Fruit fly (Drosophila melanogaster) whole organism, embryonic: ENCODE data around the gene CG34461.

Source experiments
- BEAF-32 ChIP-seq: fragments of 200-800 bp; sonication (Bioruptor generic); optimal IDR thresholded peaks from 3 replicates; lab custom pipeline; 2017; ENCODE audit warnings: missing biosample characterization, missing genetic modification characterization, mild to moderate bottlenecking, moderate library complexity, missing genetic modification reagents
- Bdp1 ChIP-seq: fragments of 200-800 bp; sonication (Bioruptor generic); optimal IDR thresholded peaks from 3 replicates; lab custom pipeline; 2016; ENCODE audit warnings: missing biosample characterization, missing genetic modification characterization
- Blimp-1 ChIP-seq: fragments of 200-800 bp; sonication (Bioruptor generic); optimal IDR thresholded peaks from 3 replicates; lab custom pipeline; 2018; ENCODE audit warnings: missing biosample characterization, missing genetic modification characterization, mild to moderate bottlenecking, moderate library complexity, missing genetic modification reagents
- Bteb2 ChIP-seq: fragments of 200-800 bp; sonication (Bioruptor generic); optimal IDR thresholded peaks from 2 replicates; lab custom pipeline; 2016; ENCODE audit warnings: missing biosample characterization, missing genetic modification characterization
- CG10274 ChIP-seq: fragments of 200-800 bp; sonication (Bioruptor generic); optimal IDR thresholded peaks from 3 replicates; lab custom pipeline; 2017; ENCODE audit warnings: missing biosample characterization, mild to moderate bottlenecking, missing genetic modification characterization
- CG10565 ChIP-seq: fragments of 200-800 bp; sonication (Bioruptor generic); optimal IDR thresholded peaks from 3 replicates; lab custom pipeline; 2016; ENCODE audit warnings: missing biosample characterization, mild to moderate bottlenecking, missing genetic modification characterization
- CG10979 ChIP-seq: fragments of 200-800 bp; sonication (Bioruptor generic); optimal IDR thresholded peaks from 2 replicates; lab custom pipeline; 2018; ENCODE audit warnings: missing biosample characterization, mild to moderate bottlenecking, missing genetic modification characterization, moderate library complexity
- CG1233 ChIP-seq: fragments of 200-800 bp; sonication (Bioruptor generic); optimal IDR thresholded peaks from 4 replicates; lab custom pipeline; 2018; ENCODE audit warnings: missing biosample characterization, mild to moderate bottlenecking, missing genetic modification characterization
- CG13894 ChIP-seq: fragments of 200-800 bp; sonication (Bioruptor generic); optimal IDR thresholded peaks from 3 replicates; lab custom pipeline; 2018; ENCODE audit warnings: missing biosample characterization, mild to moderate bottlenecking, missing genetic modification characterization, moderate library complexity
- CG14014 ChIP-seq: fragments of 200-800 bp; sonication (Bioruptor generic); IDR thresholded peaks from 2 replicates; pipeline ENCODE4 v1.3.6; 2022; ENCODE audit warnings: missing biosample characterization, missing genetic modification characterization
- CG17385 ChIP-seq: fragments of 200-800 bp; sonication (Bioruptor generic); optimal IDR thresholded peaks from 3 replicates; lab custom pipeline; 2018; ENCODE audit warnings: missing biosample characterization, mild to moderate bottlenecking, missing genetic modification characterization
- CG18011 ChIP-seq: fragments of 200-800 bp; sonication (Bioruptor generic); optimal IDR thresholded peaks from 2 replicates; lab custom pipeline; 2017; ENCODE audit warnings: missing biosample characterization, missing genetic modification characterization, mild to moderate bottlenecking, moderate library complexity, missing genotype
- CG18476 ChIP-seq: fragments of 200-800 bp; sonication (Bioruptor generic); optimal IDR thresholded peaks from 2 replicates; lab custom pipeline; 2016; ENCODE audit warnings: missing biosample characterization, mild to moderate bottlenecking, missing genetic modification characterization
- CG32767 ChIP-seq: fragments of 200-800 bp; sonication (Bioruptor generic); IDR thresholded peaks from 2 replicates; pipeline ENCODE4 v1.3.6; 2022; ENCODE audit warnings: missing biosample characterization, missing genetic modification characterization
- CG32772 ChIP-seq: fragments of 200-800 bp; sonication (Bioruptor generic); IDR thresholded peaks from 2 replicates; pipeline ENCODE4 v1.3.6; 2022; ENCODE audit warnings: missing biosample characterization, missing genetic modification characterization
- CG4404 ChIP-seq: fragments of 200-800 bp; sonication (Bioruptor generic); IDR thresholded peaks from 2 replicates; pipeline ENCODE4 v1.3.6; 2022; ENCODE audit warnings: missing biosample characterization, missing genetic modification characterization
- CG4730 ChIP-seq: fragments of 200-800 bp; sonication (Bioruptor generic); IDR thresholded peaks from 2 replicates; pipeline ENCODE4 v1.3.6; 2022; ENCODE audit warnings: missing biosample characterization, missing genetic modification characterization
- CG9797 ChIP-seq: fragments of 200-800 bp; sonication (Bioruptor generic); optimal IDR thresholded peaks from 3 replicates; lab custom pipeline; 2018; ENCODE audit warnings: missing biosample characterization, mild to moderate bottlenecking, missing genetic modification characterization
- CG9817 ChIP-seq: fragments of 200-800 bp; sonication (Bioruptor generic); optimal IDR thresholded peaks from 2 replicates; lab custom pipeline; 2018; ENCODE audit warnings: missing biosample characterization, mild to moderate bottlenecking, missing genetic modification characterization, moderate library complexity
- CHES-1-like ChIP-seq: fragments of 200-800 bp; sonication (Bioruptor generic); optimal IDR thresholded peaks from 2 replicates; lab custom pipeline; 2016; ENCODE audit warnings: missing biosample characterization, missing genetic modification characterization
- CTCF ChIP-seq: fragments of 200-800 bp; sonication (Bioruptor generic); optimal IDR thresholded peaks from 2 replicates; lab custom pipeline; 2017; ENCODE audit warnings: missing biosample characterization, mild to moderate bottlenecking, missing genetic modification characterization, moderate library complexity
- Chrac-16 ChIP-seq: fragments of 200-800 bp; sonication (Bioruptor generic); optimal IDR thresholded peaks from 3 replicates; lab custom pipeline; 2016; ENCODE audit warnings: missing biosample characterization, missing genetic modification characterization
- Dek ChIP-seq: fragments of 200-800 bp; sonication (Bioruptor generic); optimal IDR thresholded peaks from 3 replicates; lab custom pipeline; 2019; ENCODE audit warnings: missing biosample characterization, mild to moderate bottlenecking, missing genetic modification characterization, moderate library complexity
- Fer1 ChIP-seq: fragments of 200-800 bp; sonication (Bioruptor generic); optimal IDR thresholded peaks from 2 replicates; lab custom pipeline; 2017; ENCODE audit warnings: missing biosample characterization, mild to moderate bottlenecking, missing genetic modification characterization
- GATAe ChIP-seq: fragments of 200-800 bp; sonication (Bioruptor generic); conservative IDR thresholded peaks from 2 replicates; pipeline ENCODE4 v1.3.6; 2022; ENCODE audit warnings: missing biosample characterization, missing genetic modification characterization
- H15 ChIP-seq: fragments of 200-800 bp; sonication (Bioruptor generic); IDR thresholded peaks from 3 replicates; pipeline ENCODE4 v1.3.6; 2022; ENCODE audit warnings: missing biosample characterization, missing genetic modification characterization
- Hand ChIP-seq: fragments of 200-800 bp; sonication (Bioruptor generic); optimal IDR thresholded peaks from 2 replicates; lab custom pipeline; 2017; ENCODE audit warnings: mild to moderate bottlenecking, missing biosample characterization, missing genetic modification reagents, missing genetic modification characterization
- Hr3 ChIP-seq: fragments of 200-800 bp; sonication (Bioruptor generic); optimal IDR thresholded peaks from 3 replicates; lab custom pipeline; 2016; ENCODE audit warnings: missing biosample characterization, missing genetic modification characterization
- Mrtf ChIP-seq: fragments of 200-800 bp; sonication (Bioruptor generic); IDR thresholded peaks from 3 replicates; pipeline ENCODE4 v1.3.6; 2022; ENCODE audit warnings: missing biosample characterization, missing genetic modification characterization
- NfI ChIP-seq: fragments of 200-800 bp; sonication (Bioruptor generic); optimal IDR thresholded peaks from 3 replicates; lab custom pipeline; 2018; ENCODE audit warnings: missing biosample characterization, mild to moderate bottlenecking, missing genetic modification characterization, moderate library complexity
- Rfx ChIP-seq: fragments of 200-800 bp; sonication (Bioruptor generic); IDR thresholded peaks from 2 replicates; pipeline ENCODE4 v1.3.6; 2022; ENCODE audit warnings: missing biosample characterization, missing genetic modification characterization
- Trl ChIP-seq, 3 experiments: fragments of >200 bp in 2 of 3; fragments of 200-800 bp in 1 of 3; sonication (Bioruptor generic) in 1 of 3; optimal IDR thresholded peaks; 2 replicates in 1 of 3; 3 replicates in 2 of 3; lab custom pipeline; 2016 to 2017; ENCODE audit warnings: missing biosample characterization in 1 of 3, missing genetic modification characterization in 1 of 3
- ap ChIP-seq: fragments of 200-800 bp; sonication (Bioruptor generic); IDR thresholded peaks from 2 replicates; pipeline ENCODE4 v1.3.6; 2022; ENCODE audit warnings: missing biosample characterization, missing genetic modification characterization
- bcd ChIP-seq: fragments of 200-800 bp; sonication (Bioruptor generic); optimal IDR thresholded peaks from 2 replicates; lab custom pipeline; 2017; ENCODE audit warnings: missing biosample characterization, mild to moderate bottlenecking, missing genetic modification characterization
- caup ChIP-seq: fragments of 200-800 bp; sonication (Bioruptor generic); optimal IDR thresholded peaks from 3 replicates; lab custom pipeline; 2017; ENCODE audit warnings: missing biosample characterization, mild to moderate bottlenecking, missing genetic modification characterization, moderate library complexity; ENCODE audit not compliant: severe bottlenecking
- ci ChIP-seq: fragments of 200-800 bp; sonication (Bioruptor generic); IDR thresholded peaks from 3 replicates; pipeline ENCODE4 v1.3.6; 2022; ENCODE audit warnings: missing biosample characterization, missing genetic modification characterization
- corto ChIP-seq: fragments of 200-800 bp; sonication (Bioruptor generic); optimal IDR thresholded peaks from 2 replicates; lab custom pipeline; 2016; ENCODE audit warnings: missing biosample characterization, mild to moderate bottlenecking, missing genetic modification characterization, moderate library complexity
- dati ChIP-seq: fragments of 200-800 bp; sonication (Bioruptor generic); IDR thresholded peaks from 2 replicates; pipeline ENCODE4 v1.3.6; 2022; ENCODE audit warnings: missing biosample characterization, missing genetic modification characterization
- gfzf ChIP-seq: fragments of 200-800 bp; sonication (Bioruptor generic); optimal IDR thresholded peaks from 2 replicates; lab custom pipeline; 2016; ENCODE audit warnings: missing biosample characterization, mild to moderate bottlenecking, missing genetic modification characterization, moderate library complexity
- ham ChIP-seq: fragments of 200-800 bp; sonication (Bioruptor generic); IDR thresholded peaks from 2 replicates; pipeline ENCODE4 v1.3.6; 2022; ENCODE audit warnings: missing biosample characterization, missing genetic modification characterization
- kay ChIP-seq: fragments of 200-800 bp; sonication (Bioruptor generic); optimal IDR thresholded peaks from 2 replicates; lab custom pipeline; 2016; ENCODE audit warnings: missing biosample characterization, missing genetic modification characterization
- klu ChIP-seq: fragments of 200-800 bp; sonication (Bioruptor generic); IDR thresholded peaks from 2 replicates; pipeline ENCODE4 v1.3.6; 2022; ENCODE audit warnings: missing biosample characterization, missing genetic modification characterization
- lov ChIP-seq, 2 experiments: fragments of 200-800 bp in 1 of 2; fragments of >200 bp in 1 of 2; sonication (Bioruptor generic) in 1 of 2; IDR thresholded peaks in 1 of 2; optimal IDR thresholded peaks in 1 of 2; 2 replicates in 1 of 2; 3 replicates in 1 of 2; pipeline versions ENCODE4 v1.3.6 to Lab custom; 2017 to 2022; ENCODE audit warnings: missing biosample characterization in 1 of 2, missing genetic modification characterization in 1 of 2
- pita ChIP-seq: fragments of 200-800 bp; sonication (Bioruptor generic); optimal IDR thresholded peaks from 2 replicates; lab custom pipeline; 2017; ENCODE audit warnings: missing biosample characterization, mild to moderate bottlenecking, missing genetic modification characterization
- salm ChIP-seq: fragments of 200-800 bp; sonication (Bioruptor generic); optimal IDR thresholded peaks from 2 replicates; lab custom pipeline; 2018; ENCODE audit warnings: missing biosample characterization, mild to moderate bottlenecking, missing genetic modification characterization
- sd ChIP-seq: fragments of 200-800 bp; sonication (Bioruptor generic); optimal IDR thresholded peaks from 3 replicates; lab custom pipeline; 2018; ENCODE audit warnings: missing biosample characterization, mild to moderate bottlenecking, missing genetic modification characterization, moderate library complexity
- unc-4 ChIP-seq: fragments of 200-800 bp; sonication (Bioruptor generic); IDR thresholded peaks from 2 replicates; pipeline ENCODE4 v1.3.6; 2022; ENCODE audit warnings: missing biosample characterization, missing genetic modification characterization; ENCODE audit not compliant: partially characterized antibody
- zen ChIP-seq: fragments of 200-800 bp; sonication (Bioruptor generic); optimal IDR thresholded peaks from 3 replicates; lab custom pipeline; 2018; ENCODE audit warnings: missing biosample characterization, mild to moderate bottlenecking, missing genetic modification characterization, moderate library complexity

CG34461 gene

dm6 chr3L:8315141-8315816 lies 10.4 kb upstream of the CG34461 start, which contains the start of gene Cpsf6 (continued):
- TF ChIP-seq CG14014 (GFP tag; lab: Robert Waterston, UW): peak; percentile 56
- peak; percentile 64 for TF ChIP-seq CG18476 (GFP tag; lab: Kevin White, UChicago)
- TF ChIP-seq CG10274 (GFP tag; lab: Kevin White, UChicago): no peak
- TF ChIP-seq Mrtf (GFP tag; lab: Robert Waterston, UW): no peak; the same call in 2 of the 3 replicates
- TF ChIP-seq ap: 0 out of 2 replicates have a peak, but pooled peaks have one; percentile 25
- peak; percentile 4 for TF ChIP-seq CTCF (GFP tag; lab: Kevin White, UChicago)
- TF ChIP-seq CG9817 (tag; lab: Kevin White, UChicago): peak; percentile 75
- no peak for TF ChIP-seq CG13894 (tag; lab: Kevin White, UChicago)
- peak; percentile 27 for TF ChIP-seq kay
- no peak for TF ChIP-seq klu (GFP tag; lab: Robert Waterston, UW)
- peak; percentile 33 for TF ChIP-seq CG1233 (GFP tag; lab: Kevin White, UChicago)
- peak; percentile 29 for TF ChIP-seq Bdp1 (GFP tag; lab: Kevin White, UChicago)
- TF ChIP-seq CHES-1-like (GFP tag; lab: Kevin White, UChicago): peak; percentile 66
- peak; percentile 35 for TF ChIP-seq Bteb2 (GFP tag; lab: Kevin White, UChicago)
- no peak for TF ChIP-seq CG10565 (GFP tag; lab: Kevin White, UChicago)
- peak; percentile 29; the same call in 1 of the 2 replicates for TF ChIP-seq unc-4
- peak; percentile 52 for TF ChIP-seq pita (GFP tag; lab: Kevin White, UChicago)
- TF ChIP-seq bcd: peak; percentile 38
- TF ChIP-seq CG9797: peak; percentile 84
- TF ChIP-seq caup (GFP tag; lab: Kevin White, UChicago): peak; percentile 16
- TF ChIP-seq lov (optimal IDR thresholded peaks at IDR 0.05; lab: Kevin White, UChicago): no peak
- no peak for TF ChIP-seq lov (GFP tag; IDR thresholded peaks at IDR 0.05; lab: Robert Waterston, UW)
- peak; percentile 49 for TF ChIP-seq Hr3 (GFP tag; lab: Kevin White, UChicago)
- TF ChIP-seq dati (GFP tag; lab: Robert Waterston, UW): no peak
- no peak for TF ChIP-seq Blimp-1
- TF ChIP-seq Fer1: no peak
- peak; percentile 79 for TF ChIP-seq gfzf (GFP tag; lab: Kevin White, UChicago)
- peak; percentile 24 for TF ChIP-seq CG18011 (GFP tag; lab: Kevin White, UChicago)
- TF ChIP-seq Trl (optimal IDR thresholded peaks at IDR 0.05; lab: Kevin White, UChicago): no peak
- TF ChIP-seq Trl (GFP tag; optimal IDR thresholded peaks at IDR 0.05; lab: Kevin White, UChicago): peak; percentile 43
- TF ChIP-seq ham (GFP tag; lab: Robert Waterston, UW): no peak
- TF ChIP-seq CG32767 (GFP tag; lab: Robert Waterston, UW): peak; percentile 94
- TF ChIP-seq BEAF-32 (GFP tag; lab: Kevin White, UChicago): peak; percentile 54
- TF ChIP-seq CG4404 (GFP tag; lab: Robert Waterston, UW): 0 out of 2 replicates have a peak, but pooled peaks have one; percentile 15
- no peak for TF ChIP-seq CG32772 (GFP tag; lab: Robert Waterston, UW)
- no peak for TF ChIP-seq sd
- peak; percentile 61 for TF ChIP-seq Chrac-16 (GFP tag; lab: Kevin White, UChicago)
- TF ChIP-seq GATAe: no peak
- peak; percentile 46; the same call in 1 of the 2 replicates for TF ChIP-seq CG4730 (GFP tag; lab: Robert Waterston, UW)
- peak; percentile 89 for TF ChIP-seq zen
- peak; percentile 32; the same call in 1 of the 3 replicates for TF ChIP-seq H15 (GFP tag; lab: Robert Waterston, UW)
- TF ChIP-seq NfI (GFP tag; lab: Kevin White, UChicago): peak; percentile 57
- peak; percentile 64 for TF ChIP-seq CG10979 (tag; lab: Kevin White, UChicago)
- TF ChIP-seq CG17385 (GFP tag; lab: Kevin White, UChicago): peak; percentile 39
- peak; percentile 70 for TF ChIP-seq Rfx (GFP tag; lab: Robert Waterston, UW)
- peak; percentile 65 for TF ChIP-seq Dek (tag; lab: Kevin White, UChicago)
- no peak for TF ChIP-seq Hand (GFP tag; lab: Kevin White, UChicago)
- TF ChIP-seq corto (GFP tag; lab: Kevin White, UChicago): no peak
- peak; percentile 82 for TF ChIP-seq ci (GFP tag; lab: Robert Waterston, UW)
- no peak for TF ChIP-seq salm (tag; lab: Kevin White, UChicago)
